Fruit fly (Drosophila melanogaster): ENCODE results near the gene Grl36b.

Grl36b gene

dm6 chr2L:18141471-18142345, 16.2 kb upstream of the Grl36b start (continued):
- TF ChIP-seq CG8359 (GFP tag; optimal IDR thresholded peaks at IDR 0.05; ENCODE audit: borderline replicate concordance): peak; percentile 17
- peak; percentile 65 for TF ChIP-seq tin (GFP tag; optimal IDR thresholded peaks at IDR 0.05)
- no peak for TF ChIP-seq btn (GFP tag; optimal IDR thresholded peaks at IDR 0.05)
- TF ChIP-seq sim (GFP tag; IDR thresholded peaks at IDR 0.05): no peak
- no peak for TF ChIP-seq GATAe (GFP tag; conservative IDR thresholded peaks at IDR 0.05)
- TF ChIP-seq Bdp1 (GFP tag; optimal IDR thresholded peaks at IDR 0.05): peak; percentile 36
- TF ChIP-seq chm (GFP tag; IDR thresholded peaks at IDR 0.05): peak; percentile 72; the same call in 1 of the 2 replicates
- no peak for TF ChIP-seq Sin3A (optimal IDR thresholded peaks at IDR 0.05)
- TF ChIP-seq CG12155 (GFP tag; optimal IDR thresholded peaks at IDR 0.05): peak; percentile 65
- TF ChIP-seq CG3995 (GFP tag; optimal IDR thresholded peaks at IDR 0.05): peak; percentile 20
- TF ChIP-seq CG14014 (GFP tag; IDR thresholded peaks at IDR 0.05): peak; percentile 18; the same call in 1 of the 2 replicates
- TF ChIP-seq CG15514 (GFP tag; optimal IDR thresholded peaks at IDR 0.05): peak; percentile 50
- peak; percentile 5 for TF ChIP-seq sd (tag; optimal IDR thresholded peaks at IDR 0.05)
- no peak for TF ChIP-seq dati (GFP tag; IDR thresholded peaks at IDR 0.05)
- no peak for TF ChIP-seq CG4282 (GFP tag; optimal IDR thresholded peaks at IDR 0.05)
- TF ChIP-seq Stat92E (GFP tag; optimal IDR thresholded peaks at IDR 0.05): no peak
- TF ChIP-seq CG9817 (tag; optimal IDR thresholded peaks at IDR 0.05): peak; percentile 51
- TF ChIP-seq CG4328 (GFP tag; optimal IDR thresholded peaks at IDR 0.05): no peak
- TF ChIP-seq slp2 (GFP tag; optimal IDR thresholded peaks at IDR 0.05): peak; percentile 31
- peak; percentile 40; the same call in 1 of the 2 replicates for TF ChIP-seq CG31224 (GFP tag; IDR thresholded peaks at IDR 0.05)
- TF ChIP-seq gcm2 (GFP tag; optimal IDR thresholded peaks at IDR 0.05): peak; percentile 42
- peak; percentile 23 for TF ChIP-seq Mes4 (GFP tag; optimal IDR thresholded peaks at IDR 0.05)
- TF ChIP-seq Jarid2 (GFP tag; optimal IDR thresholded peaks at IDR 0.05): peak; percentile 72
- 0 out of 2 replicates have a peak, but pooled peaks have one; percentile 10 for TF ChIP-seq ara (GFP tag; IDR thresholded peaks at IDR 0.05)
- peak; percentile 48 for TF ChIP-seq vfl (GFP tag; optimal IDR thresholded peaks at IDR 0.05)
- TF ChIP-seq CG33557 (GFP tag; optimal IDR thresholded peaks at IDR 0.05): no peak
- TF ChIP-seq Dll (GFP tag; IDR thresholded peaks at IDR 0.05; ENCODE audit: partially characterized antibody): no peak
- TF ChIP-seq Spps (tag; optimal IDR thresholded peaks at IDR 0.05): no peak
- TF ChIP-seq insv (GFP tag; optimal IDR thresholded peaks at IDR 0.05): no peak
- no peak for TF ChIP-seq CG4730 (GFP tag; IDR thresholded peaks at IDR 0.05)
- no peak for TF ChIP-seq pum (GFP tag; optimal IDR thresholded peaks at IDR 0.05)
- no peak for TF ChIP-seq al (GFP tag; IDR thresholded peaks at IDR 0.05)
- 0 out of 2 replicates have a peak, but pooled peaks have one; percentile 16 for TF ChIP-seq wor (GFP tag; IDR thresholded peaks at IDR 0.05)
- TF ChIP-seq jumu (GFP tag; optimal IDR thresholded peaks at IDR 0.05): no peak
- TF ChIP-seq eve (GFP tag; optimal IDR thresholded peaks at IDR 0.05): no peak
- TF ChIP-seq hth (optimal IDR thresholded peaks at IDR 0.05): no peak
- TF ChIP-seq fd102C (GFP tag; optimal IDR thresholded peaks at IDR 0.05): no peak
- peak; percentile 52 for TF ChIP-seq fd96Cb (tag; optimal IDR thresholded peaks at IDR 0.05)
- TF ChIP-seq E2f1 (GFP tag; IDR thresholded peaks at IDR 0.05): peak; percentile 47
- TF ChIP-seq psq (GFP tag; optimal IDR thresholded peaks at IDR 0.05): no peak
- TF ChIP-seq CG15269 (tag; optimal IDR thresholded peaks at IDR 0.05): peak; percentile 60
- TF ChIP-seq jing (GFP tag; optimal IDR thresholded peaks at IDR 0.05): peak; percentile 30
- TF ChIP-seq CG14965 (GFP tag; optimal IDR thresholded peaks at IDR 0.05; ENCODE audit: borderline replicate concordance): no peak
- peak; percentile 53 for TF ChIP-seq sug (tag; optimal IDR thresholded peaks at IDR 0.05)
- peak; percentile 47 for TF ChIP-seq CG6683 (GFP tag; optimal IDR thresholded peaks at IDR 0.05)
- TF ChIP-seq CG17359 (tag; optimal IDR thresholded peaks at IDR 0.05): peak; percentile 75
- TF ChIP-seq lov (optimal IDR thresholded peaks at IDR 0.05): no peak
- 0 out of 3 replicates have a peak, but pooled peaks have one; percentile 26 for TF ChIP-seq lov (GFP tag; IDR thresholded peaks at IDR 0.05)
- TF ChIP-seq grn (GFP tag; optimal IDR thresholded peaks at IDR 0.05): peak; percentile 0
